Fruit fly (Drosophila melanogaster) whole organism: ENCODE data around the gene Cdc42.

Experiments
- CG8478 ChIP-seq: fragments of >200 bp; optimal IDR thresholded peaks from 2 replicates; lab custom pipeline; 2018; ENCODE audit warnings: inconsistent platforms
- Dll ChIP-seq: fragments of >200 bp; optimal IDR thresholded peaks from 2 replicates; lab custom pipeline; 2017
- EcR ChIP-seq, 2 experiments: fragments of >200 bp; optimal IDR thresholded peaks; 2 replicates each; lab custom pipeline; 2017; ENCODE audit warnings: missing biosample characterization in 2 of 2, missing genetic modification characterization in 2 of 2, missing genetic modification reagents in 2 of 2
- pan ChIP-seq: fragments of >200 bp; optimal IDR thresholded peaks from 2 replicates; lab custom pipeline; 2017
- psq ChIP-seq: fragments of >200 bp; optimal IDR thresholded peaks from 2 replicates; lab custom pipeline; 2017
- usp ChIP-seq: fragments of >200 bp; optimal IDR thresholded peaks from 2 replicates; lab custom pipeline; 2017; ENCODE audit warnings: missing biosample characterization, missing genetic modification characterization, mixed read lengths

Gene Cdc42

dm6 chrX:19683040-19683875, 13.6 kb upstream of the Cdc42 start, which contains the start of the genes dome and Ubqn:
dome (minus strand) TSS chrX:19683518.
Ubqn (plus strand) TSS chrX:19683808.
- TF ChIP-seq usp (GFP tag; lab: Kevin White, UChicago) = no peak
- TF ChIP-seq CG8478 (lab: Kevin White, UChicago) = no peak
- TF ChIP-seq Dll (lab: Kevin White, UChicago) = peak; percentile 97

dm6 chrX:19684048-19684447, 12.8 kb upstream of the Cdc42 start:
- TF ChIP-seq pan (lab: Kevin White, UChicago) (no peak), EcR (GFP tag; optimal IDR thresholded peaks at IDR 0.05; lab: Kevin White, UChicago) (no peak), Dll (lab: Kevin White, UChicago) (no peak), usp (GFP tag; lab: Kevin White, UChicago) (no peak), psq (no peak), CG8478 (lab: Kevin White, UChicago) (no peak)

- TF ChIP-seq EcR (GFP tag; optimal IDR thresholded peaks at IDR 0.05; lab: Kevin White, UChicago) (no peak), usp (GFP tag; lab: Kevin White, UChicago) (no peak), CG8478 (lab: Kevin White, UChicago) (no peak), psq (no peak), pan (lab: Kevin White, UChicago) (no peak), Dll (lab: Kevin White, UChicago) (no peak)
These were observed 8.0 kb upstream of the Cdc42 start, which contains the start of gene CG14227 for dm6 chrX:19688848-19689247. CG14227 (minus strand) TSS chrX:19688948.

dm6 chrX:19690050-19690449, 6.8 kb upstream of the Cdc42 start:
- TF ChIP-seq pan (lab: Kevin White, UChicago) = no peak
- TF ChIP-seq CG8478 (lab: Kevin White, UChicago) = no peak
- TF ChIP-seq EcR (GFP tag; optimal IDR thresholded peaks at IDR 0.05; lab: Kevin White, UChicago) = no peak
- no peak for TF ChIP-seq Dll (lab: Kevin White, UChicago)
- no peak for TF ChIP-seq psq
- TF ChIP-seq usp (GFP tag; lab: Kevin White, UChicago) = no peak

- TF ChIP-seq CG8478 (lab: Kevin White, UChicago) = no peak
- no peak for TF ChIP-seq pan (lab: Kevin White, UChicago)
- TF ChIP-seq Dll (lab: Kevin White, UChicago) = no peak
- no peak for TF ChIP-seq psq
- TF ChIP-seq EcR (GFP tag; optimal IDR thresholded peaks at IDR 0.05; lab: Kevin White, UChicago) = no peak
- TF ChIP-seq usp (GFP tag; lab: Kevin White, UChicago) = no peak
These were observed 3.8 kb upstream of the Cdc42 start, which contains the start of gene Mer for dm6 chrX:19692951-19693698. Mer (minus strand) TSS chrX:19693500.

dm6 chrX:19694792-19695558, 1.9 kb upstream of the Cdc42 start, which contains the start of gene CG14229:
CG14229 (minus strand) TSS chrX:19695250.
- TF ChIP-seq EcR (GFP tag; optimal IDR thresholded peaks at IDR 0.05; lab: Kevin White, UChicago) = no peak

- TF ChIP-seq Dll (lab: Kevin White, UChicago) = peak; percentile 12
- TF ChIP-seq CG8478 (lab: Kevin White, UChicago) = peak; percentile 6
- no peak for TF ChIP-seq psq
- no peak for TF ChIP-seq EcR (GFP tag; optimal IDR thresholded peaks at IDR 0.05; lab: Kevin White, UChicago)
These were observed 475 bp downstream of the Cdc42 start for dm6 chrX:19697255-19697877.

dm6 chrX:19701611-19702010, 4.7 kb downstream of the Cdc42 start, which contains the start of gene Tcs4:
Tcs4 (minus strand) TSS chrX:19701755.
- TF ChIP-seq Dll (lab: Kevin White, UChicago) = no peak
- TF ChIP-seq CG8478 (lab: Kevin White, UChicago) = no peak
- no peak for TF ChIP-seq psq
- no peak for TF ChIP-seq usp (GFP tag; lab: Kevin White, UChicago)
- TF ChIP-seq pan (lab: Kevin White, UChicago) = no peak
- no peak for TF ChIP-seq EcR (GFP tag; optimal IDR thresholded peaks at IDR 0.05; lab: Kevin White, UChicago)

- TF ChIP-seq EcR (GFP tag; optimal IDR thresholded peaks at IDR 0.05; lab: Kevin White, UChicago) = no peak
- no peak for TF ChIP-seq psq
- no peak for TF ChIP-seq pan (lab: Kevin White, UChicago)
- no peak for TF ChIP-seq CG8478 (lab: Kevin White, UChicago)
- TF ChIP-seq Dll (lab: Kevin White, UChicago) = no peak
- no peak for TF ChIP-seq usp (GFP tag; lab: Kevin White, UChicago)
These were observed 7.2 kb downstream of the Cdc42 start, which contains the start of the genes CG14230 and CG14232 for dm6 chrX:19704083-19704482. CG14230 (plus strand) TSS chrX:19704176. CG14232 (minus strand) TSS chrX:19704259.

- TF ChIP-seq usp (GFP tag; lab: Kevin White, UChicago) = no peak
- no peak for TF ChIP-seq EcR (GFP tag; optimal IDR thresholded peaks at IDR 0.05; lab: Kevin White, UChicago)
- TF ChIP-seq psq = no peak
These were observed 15.0 kb downstream of the Cdc42 start for dm6 chrX:19711936-19712335.
